Worm (Caenorhabditis elegans) whole organism, midembryonic: ENCODE measurements around the gene T06C12.14.

Experiments
- cog-1 ChIP-seq: sonication (generic microtip); optimal IDR thresholded peaks from 2 replicates; lab custom pipeline; 2016; ENCODE audit warnings: missing genetic modification characterization, missing compliant biosample characterization
- med-1 ChIP-seq: sonication (generic microtip); optimal IDR thresholded peaks from 2 replicates; lab custom pipeline; 2017; ENCODE audit warnings: missing genetic modification characterization, mild to moderate bottlenecking, missing compliant biosample characterization, antibody characterized with exemption, missing genetic modification reagents; ENCODE audit not compliant: insufficient read depth
- tab-1 ChIP-seq: fragments of 200-800 bp; sonication (Bioruptor generic); IDR thresholded peaks from 2 replicates; pipeline ENCODE4 v1.3.6; 2022; ENCODE audit warnings: missing genetic modification characterization, missing compliant biosample characterization
- ztf-29 ChIP-seq: fragments of 200-800 bp; sonication (Bioruptor generic); IDR thresholded peaks from 2 replicates; pipeline ENCODE4 v1.3.6; 2022; ENCODE audit warnings: missing genetic modification reagents, missing genetic modification characterization, missing compliant biosample characterization

- TF ChIP-seq tab-1 (GFP tag; lab: Robert Waterston, UW) (no peak), ztf-29 (no peak), cog-1 (no peak), med-1 (GFP tag; lab: Kevin White, UChicago) (no peak)
Measured at ce11 chrV:15943125-15943524, 43.3 kb downstream of the T06C12.14 start, which contains the start of gene srw-53.
